Worm (Caenorhabditis elegans): ENCODE data around the gene srh-48.

DNA sequence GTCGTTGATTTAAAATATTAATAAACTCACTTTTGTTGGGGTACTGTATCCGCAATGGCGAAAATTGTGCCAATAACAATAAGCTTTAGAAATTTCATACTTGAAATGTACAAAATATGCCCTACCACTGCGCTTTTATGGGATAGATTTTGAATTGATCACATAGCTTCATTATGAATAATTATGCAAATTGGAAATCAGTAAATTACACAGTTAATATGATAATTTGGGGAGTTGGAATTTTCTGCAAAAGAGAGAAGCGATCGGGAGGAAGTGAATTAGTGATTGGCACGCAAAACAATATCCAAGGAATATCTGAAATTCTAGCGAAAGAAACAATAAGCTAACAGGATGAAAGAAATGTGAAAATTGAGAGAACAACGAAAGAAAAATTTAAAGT lies 46.2 kb downstream of the srh-48 start, which contains the start of gene M176.10:
- TF ChIP-seq lsy-2 (tag; optimal IDR thresholded peaks at IDR 0.05) (no peak), ces-1 (GFP tag; optimal IDR thresholded peaks at IDR 0.05) (no peak), snpc-4 (tag; optimal IDR thresholded peaks at IDR 0.05) (no peak), tbx-2 (tag; optimal IDR thresholded peaks at IDR 0.05) (no peak), sptf-1 (tag; optimal IDR thresholded peaks at IDR 0.05) (no peak), dpl-1 (GFP tag; optimal IDR thresholded peaks at IDR 0.05) (no peak), sup-37 (GFP tag; optimal IDR thresholded peaks at IDR 0.05) (no peak), C04F5.9 (tag; optimal IDR thresholded peaks at IDR 0.05) (no peak), lin-13 (GFP tag; optimal IDR thresholded peaks at IDR 0.05) (no peak), lin-39 (tag; optimal IDR thresholded peaks at IDR 0.05) (no peak), ceh-63 (GFP tag; optimal IDR thresholded peaks at IDR 0.05) (no peak)
